Worm (Caenorhabditis elegans) whole organism, L1 larva: ENCODE measurements around the gene C24D10.4.

Experiments used
- C04F5.9 ChIP-seq: sonication (generic microtip); optimal IDR thresholded peaks from 2 replicates; lab custom pipeline; 2016; ENCODE audit warnings: missing genetic modification characterization, missing compliant biosample characterization
- C16A3.4 ChIP-seq: fragments of 150-350 bp; optimal IDR thresholded peaks from 2 replicates; lab custom pipeline; 2014; ENCODE audit warnings: missing biosample characterization, missing genetic modification characterization
- C34B4.2 ChIP-seq: sonication (generic microtip); optimal IDR thresholded peaks from 2 replicates; lab custom pipeline; 2017; ENCODE audit warnings: mild to moderate bottlenecking, missing genetic modification characterization, missing compliant biosample characterization
- F16B12.6 ChIP-seq: fragments of 150-350 bp; optimal IDR thresholded peaks from 2 replicates; lab custom pipeline; 2014; ENCODE audit warnings: missing biosample characterization, missing genetic modification characterization
- aha-1 ChIP-seq: fragments of 150-350 bp; optimal IDR thresholded peaks from 2 replicates; lab custom pipeline; 2014; ENCODE audit warnings: missing biosample characterization, missing genetic modification characterization
- ama-1 ChIP-seq: fragments of 150-350 bp; optimal IDR thresholded peaks from 2 replicates; lab custom pipeline; 2014
- blmp-1 ChIP-seq: fragments of 150-350 bp; optimal IDR thresholded peaks from 2 replicates; lab custom pipeline; 2014; ENCODE audit warnings: missing biosample characterization, missing genetic modification characterization
- ceh-63 ChIP-seq: fragments of 200-800 bp; sonication (Bioruptor generic); optimal IDR thresholded peaks from 2 replicates; lab custom pipeline; 2018; ENCODE audit warnings: mild to moderate bottlenecking, missing genetic modification characterization, missing compliant biosample characterization
- ceh-82 ChIP-seq, 3 experiments: fragments of 150-350 bp in 1 of 3; sonication (generic microtip) in 2 of 3; optimal IDR thresholded peaks; 2 replicates each; lab custom pipeline; 2014 to 2017; ENCODE audit warnings: missing biosample characterization in 3 of 3, missing genetic modification characterization in 3 of 3
- ceh-88 ChIP-seq: fragments of 200-800 bp; sonication (Bioruptor generic); IDR thresholded peaks from 2 replicates; pipeline ENCODE4 v1.3.6; 2022; ENCODE audit warnings: missing genetic modification characterization, missing compliant biosample characterization
- ceh-90 ChIP-seq: sonication (generic microtip); optimal IDR thresholded peaks from 2 replicates; lab custom pipeline; 2016; ENCODE audit warnings: missing genetic modification characterization, missing compliant biosample characterization
- ces-1 ChIP-seq: fragments of 150-350 bp; optimal IDR thresholded peaks from 2 replicates; lab custom pipeline; 2014; ENCODE audit warnings: missing biosample characterization, missing genetic modification reagents, missing genetic modification characterization
- dsc-1 ChIP-seq: sonication (generic microtip); optimal IDR thresholded peaks from 2 replicates; lab custom pipeline; 2016; ENCODE audit warnings: mild to moderate bottlenecking, missing genetic modification characterization, missing compliant biosample characterization
- efl-1 ChIP-seq, 4 experiments: fragments of 150-350 bp; optimal IDR thresholded peaks in 3 of 4; peaks in 1 of 4; 1 replicate in 1 of 4; 2 replicates in 3 of 4; lab custom pipeline; 2014; ENCODE audit warnings: missing biosample characterization in 2 of 4, missing genetic modification characterization in 2 of 4, missing genetic modification reagents in 2 of 4
- efl-3 ChIP-seq: fragments of 200-800 bp; sonication (Bioruptor generic); optimal IDR thresholded peaks from 2 replicates; lab custom pipeline; 2018; ENCODE audit warnings: mild to moderate bottlenecking, missing genetic modification characterization, missing compliant biosample characterization
- egl-13 ChIP-seq: sonication (generic microtip); optimal IDR thresholded peaks from 2 replicates; lab custom pipeline; 2016; ENCODE audit warnings: missing genotype, missing genetic modification reagents, missing genetic modification characterization, missing compliant biosample characterization
- elt-2 ChIP-seq: sonication (generic microtip); optimal IDR thresholded peaks from 2 replicates; lab custom pipeline; 2016; ENCODE audit warnings: missing genetic modification characterization, mild to moderate bottlenecking, inconsistent platforms, missing compliant biosample characterization, missing genetic modification reagents
- elt-3 ChIP-seq, 6 experiments: fragments of 150-350 bp in 1 of 6; sonication (generic microtip); optimal IDR thresholded peaks; 2 replicates each; lab custom pipeline; 2017 to 2018; ENCODE audit warnings: missing biosample characterization in 6 of 6, missing genetic modification characterization in 6 of 6, inconsistent platforms in 1 of 6
- fkh-10 ChIP-seq: sonication (generic microtip); optimal IDR thresholded peaks from 2 replicates; lab custom pipeline; 2017; ENCODE audit warnings: missing biosample characterization, missing genetic modification reagents, missing genetic modification characterization
- fkh-8 ChIP-seq: sonication (generic microtip); optimal IDR thresholded peaks from 2 replicates; lab custom pipeline; 2016; ENCODE audit warnings: mild to moderate bottlenecking, missing genetic modification characterization, missing compliant biosample characterization
- fos-1 ChIP-seq: fragments of 150-350 bp; optimal IDR thresholded peaks from 2 replicates; lab custom pipeline; 2014; ENCODE audit warnings: missing biosample characterization, missing genetic modification characterization
- grh-1 ChIP-seq: fragments of 200-800 bp; sonication (Bioruptor generic); IDR thresholded peaks from 2 replicates; pipeline ENCODE4 v1.3.6; 2022; ENCODE audit warnings: missing genetic modification reagents, missing genetic modification characterization, missing compliant biosample characterization
- hlh-4 ChIP-seq: sonication (generic microtip); optimal IDR thresholded peaks from 2 replicates; lab custom pipeline; 2016; ENCODE audit warnings: mild to moderate bottlenecking, missing genetic modification characterization, missing compliant biosample characterization
- lin-13 ChIP-seq: fragments of 150-350 bp; optimal IDR thresholded peaks from 2 replicates; lab custom pipeline; 2014; ENCODE audit warnings: missing biosample characterization, missing genetic modification reagents, missing genetic modification characterization
- lin-14 ChIP-seq: fragments of 200-800 bp; sonication (Bioruptor generic); optimal IDR thresholded peaks from 2 replicates; lab custom pipeline; 2018; ENCODE audit warnings: mild to moderate bottlenecking, missing genetic modification characterization, moderate library complexity, missing compliant biosample characterization
- lin-15B ChIP-seq: fragments of 150-350 bp; sonication (generic microtip); optimal IDR thresholded peaks from 3 replicates; lab custom pipeline; 2014; ENCODE audit warnings: missing biosample characterization, missing genetic modification characterization
- lin-35 ChIP-seq, 2 experiments: fragments of 150-350 bp; optimal IDR thresholded peaks; 2 replicates each; lab custom pipeline; 2014; ENCODE audit warnings: missing biosample characterization in 2 of 2, missing genetic modification characterization in 2 of 2, missing genetic modification reagents in 2 of 2
- lin-39 ChIP-seq: fragments of 150-350 bp; optimal IDR thresholded peaks from 2 replicates; lab custom pipeline; 2014; ENCODE audit warnings: missing biosample characterization, missing genetic modification reagents, missing genetic modification characterization
- lsy-2 ChIP-seq, 2 experiments: fragments of 150-350 bp; optimal IDR thresholded peaks; 2 replicates each; lab custom pipeline; 2014; ENCODE audit warnings: missing biosample characterization in 2 of 2, missing genetic modification characterization in 2 of 2
- mep-1 ChIP-seq: fragments of 150-350 bp; optimal IDR thresholded peaks from 2 replicates; lab custom pipeline; 2014; ENCODE audit warnings: missing biosample characterization, missing genetic modification characterization
- nhr-11 ChIP-seq: fragments of 150-350 bp; optimal IDR thresholded peaks from 2 replicates; lab custom pipeline; 2014; ENCODE audit warnings: missing biosample characterization, missing genetic modification characterization
- nhr-12 ChIP-seq: sonication (generic microtip); optimal IDR thresholded peaks from 2 replicates; lab custom pipeline; 2017; ENCODE audit warnings: missing biosample characterization, missing genetic modification characterization
- nhr-20 ChIP-seq: sonication (generic microtip); optimal IDR thresholded peaks from 2 replicates; lab custom pipeline; 2016; ENCODE audit warnings: mild to moderate bottlenecking, missing genetic modification characterization, missing compliant biosample characterization
- nhr-47 ChIP-seq: sonication (generic microtip); optimal IDR thresholded peaks from 2 replicates; lab custom pipeline; 2016; ENCODE audit warnings: mild to moderate bottlenecking, missing genetic modification characterization, moderate library complexity, missing compliant biosample characterization
- nhr-71 ChIP-seq: sonication (generic microtip); optimal IDR thresholded peaks from 2 replicates; lab custom pipeline; 2016; ENCODE audit warnings: mild to moderate bottlenecking, missing genetic modification characterization, moderate library complexity, missing compliant biosample characterization
- nhr-84 ChIP-seq: sonication (generic microtip); optimal IDR thresholded peaks from 2 replicates; lab custom pipeline; 2017; ENCODE audit warnings: missing biosample characterization, missing genetic modification characterization
- nhr-85 ChIP-seq: sonication (generic microtip); peaks from one replicate; lab custom pipeline; 2016; ENCODE audit warnings: missing genetic modification characterization, inconsistent platforms, missing compliant biosample characterization
- nhr-90 ChIP-seq: sonication (generic microtip); optimal IDR thresholded peaks from 2 replicates; lab custom pipeline; 2016; ENCODE audit warnings: mild to moderate bottlenecking, missing genetic modification characterization, missing compliant biosample characterization; ENCODE audit not compliant: poor library complexity
- pax-3 ChIP-seq: fragments of 200-800 bp; sonication (Bioruptor generic); optimal IDR thresholded peaks from 2 replicates; lab custom pipeline; 2018; ENCODE audit warnings: mild to moderate bottlenecking, missing genetic modification characterization, moderate library complexity, missing compliant biosample characterization
- rnt-1 ChIP-seq: sonication (generic microtip); optimal IDR thresholded peaks from 2 replicates; lab custom pipeline; 2016; ENCODE audit warnings: mild to moderate bottlenecking, missing genetic modification characterization, moderate library complexity, missing compliant biosample characterization
- snpc-4 ChIP-seq: fragments of 150-350 bp; optimal IDR thresholded peaks from 2 replicates; lab custom pipeline; 2014; ENCODE audit warnings: missing biosample characterization, missing genetic modification characterization
- snu-23 ChIP-seq: sonication (generic microtip); optimal IDR thresholded peaks from 2 replicates; lab custom pipeline; 2016; ENCODE audit warnings: missing genetic modification characterization, missing compliant biosample characterization
- swsn-7 ChIP-seq: sonication (generic microtip); optimal IDR thresholded peaks from 2 replicates; lab custom pipeline; 2016; ENCODE audit warnings: missing genetic modification characterization, missing compliant biosample characterization
- unc-86 ChIP-seq: sonication (generic microtip); optimal IDR thresholded peaks from 2 replicates; lab custom pipeline; 2016; ENCODE audit warnings: missing genetic modification characterization, missing compliant biosample characterization
- unc-98 ChIP-seq: fragments of 200-800 bp; sonication (Bioruptor generic); IDR thresholded peaks from 2 replicates; pipeline ENCODE4 v1.3.6; 2022; ENCODE audit warnings: missing genetic modification characterization, missing compliant biosample characterization
- xbp-1 ChIP-seq: sonication (generic microtip); optimal IDR thresholded peaks from 2 replicates; lab custom pipeline; 2016; ENCODE audit warnings: missing genetic modification characterization, missing compliant biosample characterization
- zip-4 ChIP-seq: fragments of 200-800 bp; sonication (Bioruptor generic); optimal IDR thresholded peaks from 2 replicates; lab custom pipeline; 2018; ENCODE audit warnings: mild to moderate bottlenecking, missing genetic modification characterization, moderate library complexity, missing compliant biosample characterization

C24D10.4 gene

ce11 chrIV:5134798-5135197 is 25.5 kb upstream of the C24D10.4 start:
- TF ChIP-seq nhr-90 (tag; lab: Kevin White, UChicago), result no peak
- peak; percentile 59 for TF ChIP-seq lin-14 (GFP tag; lab: Kevin White, UChicago)
- TF ChIP-seq nhr-12 (tag; lab: Kevin White, UChicago), result no peak
- peak; percentile 22 for TF ChIP-seq blmp-1 (tag; lab: Kevin White, UChicago)
- peak; percentile 5 to 16 for TF ChIP-seq lin-35 (GFP tag; optimal IDR thresholded peaks at IDR 0.05; lab: Kevin White, UChicago)
- peak; percentile 59 for TF ChIP-seq fos-1 (tag; lab: Kevin White, UChicago)
- peak; percentile 57 for TF ChIP-seq nhr-85 (tag; lab: Kevin White, UChicago)
- TF ChIP-seq snpc-4 (tag; lab: Kevin White, UChicago), result no peak
- TF ChIP-seq aha-1 (tag; lab: Kevin White, UChicago), result no peak
- TF ChIP-seq, all 84 proteins: peak for 5

ce11 chrIV:5136523-5136922 is 23.8 kb upstream of the C24D10.4 start:
- peak; percentile 55 for TF ChIP-seq lin-14 (GFP tag; lab: Kevin White, UChicago)
- TF ChIP-seq efl-3 (GFP tag; lab: Kevin White, UChicago), result no peak
- peak; percentile 25 for TF ChIP-seq snu-23 (GFP tag; lab: Kevin White, UChicago)
- TF ChIP-seq elt-2 (tag; lab: Kevin White, UChicago), result no peak
- TF ChIP-seq nhr-71 (tag; lab: Kevin White, UChicago), result peak; percentile 2
- no peak for TF ChIP-seq C16A3.4 (tag; lab: Kevin White, UChicago)
- TF ChIP-seq elt-3 (tag; optimal IDR thresholded peaks at IDR 0.05; lab: Kevin White, UChicago), result peak in 2 of 6 experiments; percentile 23 to 46
- peak; percentile 81 for TF ChIP-seq nhr-85 (tag; lab: Kevin White, UChicago)
- no peak for TF ChIP-seq ama-1 (lab: Kevin White, UChicago)
- TF ChIP-seq lin-13 (GFP tag; lab: Kevin White, UChicago), result no peak
- TF ChIP-seq mep-1 (tag; lab: Kevin White, UChicago), result peak; percentile 37
- TF ChIP-seq blmp-1 (tag; lab: Kevin White, UChicago), result peak; percentile 77
- TF ChIP-seq nhr-20 (tag; lab: Kevin White, UChicago), result peak; percentile 30
- TF ChIP-seq snpc-4 (tag; lab: Kevin White, UChicago), result no peak

ce11 chrIV:5137809-5138208 is 22.5 kb upstream of the C24D10.4 start:
- no peak for TF ChIP-seq ces-1 (GFP tag; lab: Kevin White, UChicago)
- TF ChIP-seq nhr-84 (tag; lab: Kevin White, UChicago), result no peak
- TF ChIP-seq unc-86, result no peak
- no peak for TF ChIP-seq blmp-1 (tag; lab: Kevin White, UChicago)
- no peak for TF ChIP-seq elt-3 (tag; optimal IDR thresholded peaks at IDR 0.05; lab: Kevin White, UChicago)
- TF ChIP-seq nhr-71 (tag; lab: Kevin White, UChicago), result peak; percentile 4
- no peak for TF ChIP-seq hlh-4 (tag; lab: Kevin White, UChicago)
- TF ChIP-seq rnt-1 (tag; lab: Kevin White, UChicago), result no peak
- TF ChIP-seq ceh-88 (GFP tag; lab: Robert Waterston, UW), result no peak
- TF ChIP-seq C34B4.2 (tag; lab: Kevin White, UChicago), result no peak
- no peak for TF ChIP-seq C04F5.9
- TF ChIP-seq dsc-1, result no peak
- TF ChIP-seq nhr-47, result peak; percentile 20
- no peak for TF ChIP-seq efl-3 (GFP tag; lab: Kevin White, UChicago)
- no peak for TF ChIP-seq fos-1 (tag; lab: Kevin White, UChicago)
- no peak for TF ChIP-seq efl-1 (optimal IDR thresholded peaks at IDR 0.05; lab: Kevin White, UChicago)
- TF ChIP-seq efl-1 (GFP tag; optimal IDR thresholded peaks at IDR 0.05 in 1 of 2; lab: Kevin White, UChicago), result peak in 1 of 2 experiments; percentile 72
- no peak for TF ChIP-seq egl-13 (tag; lab: Kevin White, UChicago)
- peak; percentile 95 for TF ChIP-seq fkh-10
- peak; percentile 39 for TF ChIP-seq snu-23 (GFP tag; lab: Kevin White, UChicago)
- TF ChIP-seq aha-1 (tag; lab: Kevin White, UChicago), result no peak
- TF ChIP-seq xbp-1, result no peak
- no peak for TF ChIP-seq lin-39 (tag; lab: Kevin White, UChicago)
- no peak for TF ChIP-seq fkh-8
- TF ChIP-seq lin-35 (GFP tag; optimal IDR thresholded peaks at IDR 0.05; lab: Kevin White, UChicago), result no peak
- no peak for TF ChIP-seq ceh-90 (tag; lab: Kevin White, UChicago)
- TF ChIP-seq F16B12.6, result no peak
- no peak for TF ChIP-seq nhr-11 (tag; lab: Kevin White, UChicago)
- no peak for TF ChIP-seq zip-4 (GFP tag; lab: Kevin White, UChicago)
- TF ChIP-seq ceh-63 (GFP tag; lab: Kevin White, UChicago), result no peak
- TF ChIP-seq grh-1 (GFP tag; lab: Robert Waterston, UW), result no peak
- no peak for TF ChIP-seq lin-15B (tag; lab: Kevin White, UChicago)
- peak; percentile 89 for TF ChIP-seq lin-14 (GFP tag; lab: Kevin White, UChicago)
- no peak for TF ChIP-seq unc-98 (GFP tag; lab: Robert Waterston, UW)
- peak; percentile 29 for TF ChIP-seq lsy-2 (tag; optimal IDR thresholded peaks at IDR 0.05; lab: Kevin White, UChicago)
- TF ChIP-seq ceh-82 (tag; optimal IDR thresholded peaks at IDR 0.05; lab: Kevin White, UChicago), result peak in 2 of 3 experiments; percentile 25 to 51
- no peak for TF ChIP-seq swsn-7 (tag; lab: Kevin White, UChicago)
- TF ChIP-seq pax-3 (tag; lab: Kevin White, UChicago), result no peak
